Fruit fly (Drosophila melanogaster) whole organism, pupa: ENCODE measurements around the gene CG14963.

Source experiments
- CG10348 ChIP-seq: fragments of 200-800 bp; sonication (Bioruptor generic); IDR thresholded peaks from 2 replicates; pipeline ENCODE4 v1.3.6; 2022; ENCODE audit warnings: missing biosample characterization, missing genetic modification characterization
- CG15710 ChIP-seq: fragments of 200-800 bp; sonication (Bioruptor generic); optimal IDR thresholded peaks from 2 replicates; lab custom pipeline; 2018; ENCODE audit warnings: missing biosample characterization, mild to moderate bottlenecking, missing genetic modification characterization, moderate library complexity
- CG32121 ChIP-seq: fragments of 200-800 bp; sonication (Bioruptor generic); IDR thresholded peaks from 2 replicates; pipeline ENCODE4 v1.3.6; 2022; ENCODE audit warnings: missing biosample characterization, missing genetic modification characterization
- CG34367 ChIP-seq: fragments of 200-800 bp; sonication (Bioruptor generic); optimal IDR thresholded peaks from 2 replicates; lab custom pipeline; 2018; ENCODE audit warnings: missing biosample characterization, mild to moderate bottlenecking, missing genetic modification characterization
- CG4496 ChIP-seq: fragments of 200-800 bp; sonication (Bioruptor generic); IDR thresholded peaks from 3 replicates; pipeline ENCODE4 v1.3.6; 2022; ENCODE audit warnings: missing biosample characterization, missing genetic modification characterization
- CG8159 ChIP-seq: fragments of 200-800 bp; sonication (Bioruptor generic); optimal IDR thresholded peaks from 3 replicates; lab custom pipeline; 2018; ENCODE audit warnings: missing biosample characterization, mild to moderate bottlenecking, missing genetic modification characterization, moderate library complexity
- CG8301 ChIP-seq: fragments of 200-800 bp; sonication (Bioruptor generic); optimal IDR thresholded peaks from 2 replicates; lab custom pipeline; 2018; ENCODE audit warnings: missing biosample characterization, mild to moderate bottlenecking, missing genetic modification characterization
- CG9948 ChIP-seq: fragments of 200-800 bp; sonication (Bioruptor generic); optimal IDR thresholded peaks from 2 replicates; lab custom pipeline; 2018; ENCODE audit warnings: missing biosample characterization, mild to moderate bottlenecking, missing genetic modification characterization, moderate library complexity
- EcR ChIP-seq: fragments of 200-800 bp; sonication (Bioruptor generic); optimal IDR thresholded peaks from 3 replicates; lab custom pipeline; 2019; ENCODE audit warnings: missing biosample characterization, missing genetic modification characterization, mild to moderate bottlenecking, moderate library complexity, missing genetic modification reagents
- Ets98B ChIP-seq: fragments of 200-800 bp; sonication (Bioruptor generic); IDR thresholded peaks from 2 replicates; pipeline ENCODE4 v1.3.6; 2022; ENCODE audit warnings: missing biosample characterization, missing genetic modification characterization
- Pif1A ChIP-seq: fragments of 200-800 bp; sonication (Bioruptor generic); optimal IDR thresholded peaks from 3 replicates; lab custom pipeline; 2016; ENCODE audit warnings: missing biosample characterization, missing genetic modification characterization
- Snoo ChIP-seq: fragments of 200-800 bp; sonication (Bioruptor generic); optimal IDR thresholded peaks from 3 replicates; lab custom pipeline; 2017; ENCODE audit warnings: missing biosample characterization, mild to moderate bottlenecking, missing genetic modification characterization, inconsistent platforms
- gl ChIP-seq: fragments of 200-800 bp; sonication (Bioruptor generic); optimal IDR thresholded peaks from 2 replicates; lab custom pipeline; 2018; ENCODE audit warnings: missing biosample characterization, mild to moderate bottlenecking, missing genetic modification characterization
- rn ChIP-seq: fragments of 200-800 bp; sonication (Bioruptor generic); IDR thresholded peaks from 2 replicates; pipeline ENCODE4 v1.3.6; 2022; ENCODE audit warnings: missing biosample characterization, missing genetic modification characterization

dm6 chr3L:3205349-3205748, 33.0 kb upstream of the CG14963 start, which contains the start of gene CG32277:
- TF ChIP-seq EcR (GFP tag; lab: Kevin White, UChicago) (no peak), CG4496 (GFP tag; lab: Robert Waterston, UW) (no peak), rn (no peak), CG15710 (tag; lab: Kevin White, UChicago) (no peak), CG9948 (tag; lab: Kevin White, UChicago) (no peak), CG8159 (no peak), CG8301 (tag; lab: Kevin White, UChicago) (no peak), CG34367 (tag; lab: Kevin White, UChicago) (no peak), Snoo (tag; lab: Kevin White, UChicago) (no peak), gl (no peak), Ets98B (GFP tag; lab: Robert Waterston, UW) (no peak), Pif1A (GFP tag; lab: Kevin White, UChicago) (no peak), CG32121 (GFP tag; lab: Robert Waterston, UW) (no peak), CG10348 (GFP tag; lab: Robert Waterston, UW) (no peak)
